Fruit fly (Drosophila melanogaster): ENCODE results near the gene CG31606.
A peak's percentile ranks its signal among the peaks of the same experiment; 100 is the strongest.

The CG31606 gene

DNA sequence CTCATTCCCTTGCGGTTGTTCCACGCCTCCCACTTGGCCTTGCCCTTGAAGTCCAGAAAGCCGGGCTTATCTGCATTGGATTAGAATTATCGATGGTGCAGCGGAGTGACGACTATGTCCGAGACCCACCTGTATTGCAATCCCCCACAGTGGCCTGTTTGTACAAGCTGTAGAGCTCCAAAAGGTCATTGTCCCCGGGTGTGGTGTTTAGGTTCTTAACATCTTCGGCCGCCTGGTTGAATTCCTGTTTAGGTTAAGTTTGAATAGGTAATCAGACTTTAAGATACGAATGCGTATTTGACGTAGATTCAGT lies 14.5 kb downstream of the CG31606 start:
- no peak for TF ChIP-seq Sry-δ (GFP tag; optimal IDR thresholded peaks at IDR 0.05)
- peak; percentile 26 for TF ChIP-seq ftz-f1 (GFP tag; optimal IDR thresholded peaks at IDR 0.05)
- TF ChIP-seq MESR4 (GFP tag; optimal IDR thresholded peaks at IDR 0.05) = peak; percentile 51
- TF ChIP-seq NfI (GFP tag; optimal IDR thresholded peaks at IDR 0.05) = no peak
- TF ChIP-seq D (optimal IDR thresholded peaks at IDR 0.05) = peak; percentile 37
- no peak for TF ChIP-seq D (GFP tag; optimal IDR thresholded peaks at IDR 0.05)
- no peak for TF ChIP-seq nau (GFP tag; optimal IDR thresholded peaks at IDR 0.05)
- no peak for TF ChIP-seq Ada2b (GFP tag; IDR thresholded peaks at IDR 0.05)
- TF ChIP-seq usp (GFP tag; optimal IDR thresholded peaks at IDR 0.05) = peak; percentile 12

DNA sequence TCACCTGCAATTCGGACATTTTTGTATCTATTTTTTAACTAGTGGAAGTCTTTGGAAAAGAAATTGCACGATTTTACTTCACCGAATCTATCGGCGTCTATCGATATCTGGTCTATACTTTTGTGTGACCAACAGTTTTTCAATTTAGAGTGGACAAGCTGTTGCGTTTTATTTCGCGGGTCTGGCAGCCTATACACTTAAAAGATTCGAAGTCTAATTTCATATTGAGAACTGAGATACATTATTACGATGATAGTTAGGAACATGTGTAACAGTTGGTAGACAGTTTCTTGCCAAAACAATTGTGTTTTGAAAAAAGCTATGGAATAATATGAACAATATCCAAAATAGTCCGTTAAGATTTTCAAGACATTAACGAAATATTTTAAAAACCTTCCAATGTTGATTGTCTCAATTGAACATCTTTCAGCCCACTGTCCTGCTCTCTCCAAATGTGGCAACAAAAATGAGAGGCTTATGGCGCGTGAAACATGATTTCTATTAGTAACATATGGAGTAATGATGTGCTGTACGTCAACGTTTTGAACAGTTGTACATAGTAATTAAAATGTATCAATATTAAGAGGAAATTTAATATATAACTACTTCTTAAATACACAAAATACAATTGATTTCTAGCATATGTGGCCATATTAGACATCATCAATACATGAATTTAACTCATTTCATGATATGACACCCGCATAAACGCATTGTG lies 15.1 kb downstream of the CG31606 start, which contains the start of gene Acbp1:
Gene Acbp1, minus strand, starts transcription at position 146 of the 718 bp plus-strand sequence.
- peak; percentile 93 for TF ChIP-seq CG32532 (GFP tag; IDR thresholded peaks at IDR 0.05)
- TF ChIP-seq cad (GFP tag; optimal IDR thresholded peaks at IDR 0.05) = no peak
- peak; percentile 91 for TF ChIP-seq Abd-B (GFP tag; optimal IDR thresholded peaks at IDR 0.05)
- peak; percentile 57; the same call in 1 of the 4 replicates for TF ChIP-seq chinmo (GFP tag; IDR thresholded peaks at IDR 0.05; ENCODE audit: partially characterized antibody)
- TF ChIP-seq bowl (GFP tag; IDR thresholded peaks at IDR 0.05) = peak; percentile 70
- TF ChIP-seq CG9797 (GFP tag; optimal IDR thresholded peaks at IDR 0.05) = peak; percentile 89
- TF ChIP-seq abd-A (tag; optimal IDR thresholded peaks at IDR 0.05) = peak; percentile 93
- TF ChIP-seq schlank (tag; optimal IDR thresholded peaks at IDR 0.05) = peak; percentile 93
- TF ChIP-seq CG32767 (GFP tag; IDR thresholded peaks at IDR 0.05) = peak; percentile 93
- TF ChIP-seq az2 (GFP tag; optimal IDR thresholded peaks at IDR 0.05) = peak; percentile 94
- TF ChIP-seq Pdp1 (GFP tag; optimal IDR thresholded peaks at IDR 0.05) = peak; percentile 93 to 94
- TF ChIP-seq CG12236 (GFP tag; optimal IDR thresholded peaks at IDR 0.05) = peak; percentile 89
- TF ChIP-seq ssp (GFP tag; IDR thresholded peaks at IDR 0.05) = peak; percentile 87
- peak; percentile 96 for TF ChIP-seq CG7786 (GFP tag; optimal IDR thresholded peaks at IDR 0.05)
- peak; percentile 70; the same call in 2 of the 3 replicates for TF ChIP-seq CG3726 (GFP tag; IDR thresholded peaks at IDR 0.05)
- peak; percentile 97 for TF ChIP-seq Antp (GFP tag; optimal IDR thresholded peaks at IDR 0.05)
- TF ChIP-seq sc (optimal IDR thresholded peaks at IDR 0.05) = no peak
- peak; percentile 91 for TF ChIP-seq sc (GFP tag; optimal IDR thresholded peaks at IDR 0.05)
- peak; percentile 58; the same call in 1 of the 2 replicates for TF ChIP-seq peb (GFP tag; IDR thresholded peaks at IDR 0.05)
- peak; percentile 99 for TF ChIP-seq PHDP (tag; optimal IDR thresholded peaks at IDR 0.05)
- peak; percentile 95 for TF ChIP-seq sqz (GFP tag; optimal IDR thresholded peaks at IDR 0.05)
- peak; percentile 25 for TF ChIP-seq CG2129 (GFP tag; IDR thresholded peaks at IDR 0.05; ENCODE audit: partially characterized antibody)
- peak; percentile 91 for TF ChIP-seq CG9817 (tag; optimal IDR thresholded peaks at IDR 0.05)
- TF ChIP-seq chm (GFP tag; IDR thresholded peaks at IDR 0.05) = peak; percentile 91
- TF ChIP-seq Xrp1 (GFP tag; IDR thresholded peaks at IDR 0.05) = peak; percentile 93
- peak; percentile 86 for TF ChIP-seq cato (GFP tag; optimal IDR thresholded peaks at IDR 0.05; ENCODE audit: borderline replicate concordance)
- TF ChIP-seq tgo (GFP tag; IDR thresholded peaks at IDR 0.05) = peak; percentile 90
- peak; percentile 97 for TF ChIP-seq salm (tag; optimal IDR thresholded peaks at IDR 0.05)
- peak; percentile 98 for TF ChIP-seq CG4328 (GFP tag; optimal IDR thresholded peaks at IDR 0.05)
- peak; percentile 94 for TF ChIP-seq Atf3 (GFP tag; optimal IDR thresholded peaks at IDR 0.05)
- peak; percentile 75 for TF ChIP-seq emc (GFP tag; optimal IDR thresholded peaks at IDR 0.05)
- peak; percentile 57; the same call in 2 of the 3 replicates for TF ChIP-seq jigr1 (GFP tag; IDR thresholded peaks at IDR 0.05)
- TF ChIP-seq CG11560 (tag; IDR thresholded peaks at IDR 0.05) = peak; percentile 80
- peak; percentile 98 for TF ChIP-seq scrt (GFP tag; optimal IDR thresholded peaks at IDR 0.05)
- TF ChIP-seq Camta (GFP tag; optimal IDR thresholded peaks at IDR 0.05) = peak; percentile 95
- TF ChIP-seq CG4404 (GFP tag; IDR thresholded peaks at IDR 0.05) = peak; percentile 80
- TF ChIP-seq shn (GFP tag; optimal IDR thresholded peaks at IDR 0.05) = peak; percentile 96
- TF ChIP-seq CG18764 (GFP tag; optimal IDR thresholded peaks at IDR 0.05) = peak; percentile 88
- TF ChIP-seq CG15696 (tag; optimal IDR thresholded peaks at IDR 0.05) = peak; percentile 96
- TF ChIP-seq CG31388 (GFP tag; optimal IDR thresholded peaks at IDR 0.05) = peak; percentile 73
- TF ChIP-seq CG18619 (GFP tag; optimal IDR thresholded peaks at IDR 0.05) = peak; percentile 96

All from whole organism, embryonic.